Worm (Caenorhabditis elegans) whole organism, L4 larva: Measurements from ENCODE around the gene srh-211.

Source experiments
- ZK546.5 ChIP-seq, 2 experiments: sonication (generic microtip); optimal IDR thresholded peaks; 2 replicates each; lab custom pipeline; 2017; ENCODE audit warnings: missing biosample characterization in 2 of 2, missing genetic modification characterization in 2 of 2
- aha-1 ChIP-seq: fragments of 150-350 bp; peaks from one replicate; lab custom pipeline; 2014; ENCODE audit warnings: missing biosample characterization, missing genetic modification characterization
- ama-1 ChIP-seq: fragments of 150-350 bp; optimal IDR thresholded peaks from 2 replicates; lab custom pipeline; 2014; ENCODE audit warnings: inconsistent platforms, mixed read lengths
- attf-4 ChIP-seq: sonication (generic microtip); optimal IDR thresholded peaks from 3 replicates; lab custom pipeline; 2017; ENCODE audit warnings: missing biosample characterization, missing genetic modification characterization
- cey-2 ChIP-seq: sonication (generic microtip); optimal IDR thresholded peaks from 3 replicates; lab custom pipeline; 2017; ENCODE audit warnings: missing genetic modification characterization, mild to moderate bottlenecking, missing compliant biosample characterization, antibody characterized with exemption, borderline replicate concordance; ENCODE audit not compliant: insufficient read depth
- ctbp-1 ChIP-seq: fragments of 200-800 bp; sonication (Bioruptor generic); IDR thresholded peaks from 2 replicates; pipeline ENCODE4 v1.3.6; 2022; ENCODE audit warnings: missing genetic modification reagents, missing genetic modification characterization, missing compliant biosample characterization
- daf-12 ChIP-seq: fragments of 150-350 bp; optimal IDR thresholded peaks from 2 replicates; lab custom pipeline; 2014; ENCODE audit warnings: missing biosample characterization, missing genetic modification reagents, missing genetic modification characterization
- daf-16 ChIP-seq, 3 experiments: sonication (generic microtip); optimal IDR thresholded peaks; 2 replicates each; lab custom pipeline; 2016 to 2017; ENCODE audit warnings: missing genetic modification characterization in 3 of 3, missing genetic modification reagents in 3 of 3, mild to moderate bottlenecking in 2 of 3, missing compliant biosample characterization in 2 of 3, missing biosample characterization in 1 of 3, moderate library complexity in 1 of 3
- daf-19 ChIP-seq: fragments of 200-800 bp; sonication (Bioruptor generic); conservative IDR thresholded peaks from 2 replicates; pipeline ENCODE4 v1.3.6; 2022; ENCODE audit warnings: missing genetic modification characterization, missing compliant biosample characterization
- dmd-6 ChIP-seq: fragments of 200-800 bp; sonication (Bioruptor generic); IDR thresholded peaks from 2 replicates; pipeline ENCODE4 v1.3.6; 2022; ENCODE audit warnings: missing genetic modification reagents, missing genetic modification characterization, missing compliant biosample characterization
- dpl-1 ChIP-seq: fragments of 150-350 bp; optimal IDR thresholded peaks from 2 replicates; lab custom pipeline; 2014; ENCODE audit warnings: missing biosample characterization, missing genetic modification reagents, missing genetic modification characterization
- egl-43 ChIP-seq: fragments of 200-800 bp; sonication (Bioruptor generic); IDR thresholded peaks from 2 replicates; pipeline ENCODE4 v1.3.6; 2022; ENCODE audit warnings: missing genetic modification reagents, missing genetic modification characterization, missing compliant biosample characterization
- fos-1 ChIP-seq: fragments of 150-350 bp; optimal IDR thresholded peaks from 2 replicates; lab custom pipeline; 2014; ENCODE audit warnings: missing biosample characterization, missing genetic modification characterization
- gei-8 ChIP-seq: fragments of 200-800 bp; sonication (Bioruptor generic); optimal IDR thresholded peaks from 2 replicates; lab custom pipeline; 2018; ENCODE audit warnings: mild to moderate bottlenecking, missing genetic modification characterization, missing compliant biosample characterization
- hlh-11 ChIP-seq: fragments of 200-800 bp; sonication (Bioruptor generic); optimal IDR thresholded peaks from 2 replicates; lab custom pipeline; 2018; ENCODE audit warnings: mild to moderate bottlenecking, missing genetic modification characterization, missing compliant biosample characterization
- hlh-30 ChIP-seq: sonication (generic microtip); optimal IDR thresholded peaks from 2 replicates; lab custom pipeline; 2017; ENCODE audit warnings: antibody characterized with exemption, mild to moderate bottlenecking, missing genetic modification characterization, missing compliant biosample characterization; ENCODE audit not compliant: insufficient read depth
- lin-1 ChIP-seq: fragments of 200-800 bp; sonication (Bioruptor generic); IDR thresholded peaks from 2 replicates; pipeline ENCODE4 v1.3.6; 2022; ENCODE audit warnings: missing genetic modification reagents, missing genetic modification characterization, missing compliant biosample characterization
- lin-13 ChIP-seq: fragments of 150-350 bp; optimal IDR thresholded peaks from 2 replicates; lab custom pipeline; 2014; ENCODE audit warnings: missing biosample characterization, missing genetic modification reagents, missing genetic modification characterization
- lin-39 ChIP-seq: fragments of 150-350 bp; optimal IDR thresholded peaks from 2 replicates; lab custom pipeline; 2014; ENCODE audit warnings: missing biosample characterization, missing genetic modification reagents, missing genetic modification characterization
- lir-3 ChIP-seq: sonication (generic microtip); optimal IDR thresholded peaks from 2 replicates; lab custom pipeline; 2016; ENCODE audit warnings: mild to moderate bottlenecking, missing genetic modification characterization, missing compliant biosample characterization
- nhr-10 ChIP-seq: fragments of 150-350 bp; optimal IDR thresholded peaks from 2 replicates; lab custom pipeline; 2014; ENCODE audit warnings: missing biosample characterization, missing genetic modification characterization
- nhr-111 ChIP-seq: fragments of 200-800 bp; sonication (Bioruptor generic); optimal IDR thresholded peaks from 2 replicates; lab custom pipeline; 2018; ENCODE audit warnings: mild to moderate bottlenecking, missing genetic modification characterization, missing compliant biosample characterization
- nhr-28 ChIP-seq: fragments of 150-350 bp; optimal IDR thresholded peaks from 2 replicates; lab custom pipeline; 2014; ENCODE audit warnings: missing biosample characterization, missing genetic modification characterization
- nhr-48 ChIP-seq: sonication (generic microtip); optimal IDR thresholded peaks from 2 replicates; lab custom pipeline; 2016; ENCODE audit warnings: mild to moderate bottlenecking, missing genetic modification characterization, missing compliant biosample characterization
- nhr-76 ChIP-seq: fragments of 150-350 bp; optimal IDR thresholded peaks from 2 replicates; lab custom pipeline; 2014; ENCODE audit warnings: missing biosample characterization, missing genetic modification characterization
- php-3 ChIP-seq: fragments of 200-800 bp; sonication (Bioruptor generic); IDR thresholded peaks from 2 replicates; pipeline ENCODE4 v1.3.6; 2022; ENCODE audit warnings: missing genetic modification reagents, missing genetic modification characterization, missing compliant biosample characterization
- set-16 ChIP-seq: fragments of 200-800 bp; sonication (Bioruptor generic); IDR thresholded peaks from 2 replicates; pipeline ENCODE4 v1.3.6; 2022; ENCODE audit warnings: missing genetic modification reagents, missing genetic modification characterization, missing compliant biosample characterization
- spr-1 ChIP-seq: sonication (generic microtip); optimal IDR thresholded peaks from 2 replicates; lab custom pipeline; 2016; ENCODE audit warnings: mild to moderate bottlenecking, missing genetic modification characterization, missing compliant biosample characterization
- unc-130 ChIP-seq: sonication (generic microtip); optimal IDR thresholded peaks from 2 replicates; lab custom pipeline; 2016; ENCODE audit warnings: missing genetic modification reagents, missing genetic modification characterization, missing compliant biosample characterization
- vab-7 ChIP-seq: fragments of 200-800 bp; sonication (Bioruptor generic); IDR thresholded peaks from 2 replicates; pipeline ENCODE4 v1.3.6; 2022; ENCODE audit warnings: missing genetic modification reagents, missing genetic modification characterization, missing compliant biosample characterization
- zag-1 ChIP-seq: fragments of 150-350 bp; optimal IDR thresholded peaks from 2 replicates; lab custom pipeline; 2014; ENCODE audit warnings: missing biosample characterization, missing genetic modification characterization
- zip-11 ChIP-seq: fragments of 200-800 bp; sonication (Bioruptor generic); IDR thresholded peaks from 2 replicates; pipeline ENCODE4 v1.3.6; 2022; ENCODE audit warnings: missing genetic modification characterization, missing compliant biosample characterization
- ztf-11 ChIP-seq: fragments of 150-350 bp; optimal IDR thresholded peaks from 2 replicates; lab custom pipeline; 2014; ENCODE audit warnings: missing biosample characterization, missing genetic modification characterization

The srh-211 gene

ce11 chrV:4081283-4081682 lies at the start of gene srh-211:
Gene srh-211 (minus strand): TSS chrV:4081383.
- no peak for TF ChIP-seq aha-1 (tag; lab: Kevin White, UChicago)
- TF ChIP-seq php-3 (GFP tag; lab: Robert Waterston, UW): no peak
- TF ChIP-seq nhr-48 (tag; lab: Kevin White, UChicago): no peak
- TF ChIP-seq spr-1 (tag; lab: Kevin White, UChicago): no peak
- TF ChIP-seq zag-1: no peak

- TF ChIP-seq daf-12 (tag; lab: Kevin White, UChicago) (no peak), ama-1 (no peak), gei-8 (GFP tag; lab: Kevin White, UChicago) (no peak), cey-2 (no peak), lin-1 (GFP tag; lab: Robert Waterston, UW) (no peak), ztf-11 (no peak), dpl-1 (no peak)
Measured at ce11 chrV:4129604-4130003, 48.4 kb upstream of the srh-211 start, which contains the start of gene phat-4. Gene phat-4 (plus strand): TSS chrV:4129904.

ce11 chrV:4127435-4127834 lies 46.3 kb upstream of the srh-211 start, which contains the start of gene T05B4.13:
Gene T05B4.13 (minus strand): TSS chrV:4127535.
- TF ChIP-seq attf-4: no peak
- TF ChIP-seq unc-130: no peak
- no peak for TF ChIP-seq daf-16 (GFP tag; optimal IDR thresholded peaks at IDR 0.05; lab: Kevin White, UChicago)
- no peak for TF ChIP-seq daf-16 (tag; optimal IDR thresholded peaks at IDR 0.05; lab: Kevin White, UChicago)
- no peak for TF ChIP-seq aha-1 (tag; lab: Kevin White, UChicago)
- no peak for TF ChIP-seq hlh-11
- TF ChIP-seq nhr-10 (tag; lab: Kevin White, UChicago): no peak
- no peak for TF ChIP-seq zip-11 (GFP tag; lab: Robert Waterston, UW)
- no peak for TF ChIP-seq dmd-6 (GFP tag; lab: Robert Waterston, UW)
- TF ChIP-seq ZK546.5 (tag; optimal IDR thresholded peaks at IDR 0.05; lab: Kevin White, UChicago): no peak
- no peak for TF ChIP-seq lir-3 (tag; lab: Kevin White, UChicago)
- no peak for TF ChIP-seq hlh-30 (tag; lab: Kevin White, UChicago)
- no peak for TF ChIP-seq daf-19 (GFP tag; lab: Robert Waterston, UW)
- TF ChIP-seq lin-13: no peak
- TF ChIP-seq nhr-111 (GFP tag; lab: Kevin White, UChicago): no peak
- no peak for TF ChIP-seq lin-39 (tag; lab: Kevin White, UChicago)
- TF ChIP-seq zag-1: no peak
- TF ChIP-seq egl-43 (GFP tag; lab: Robert Waterston, UW): no peak
- no peak for TF ChIP-seq vab-7 (GFP tag; lab: Robert Waterston, UW)
- TF ChIP-seq nhr-48 (tag; lab: Kevin White, UChicago): no peak
- TF ChIP-seq nhr-76 (tag; lab: Kevin White, UChicago): no peak

ce11 chrV:4125552-4126084 lies 44.4 kb upstream of the srh-211 start, which contains the start of gene T05B4.12:
Gene T05B4.12 (minus strand): TSS chrV:4126034.
- TF ChIP-seq fos-1 (no peak), set-16 (GFP tag; lab: Robert Waterston, UW) (peak; percentile 68)

ce11 chrV:4122415-4122814 lies 41.2 kb upstream of the srh-211 start, which contains the start of gene phat-5:
Gene phat-5 (minus strand): TSS chrV:4122515.
- TF ChIP-seq nhr-28 (tag; lab: Kevin White, UChicago) (no peak), ctbp-1 (GFP tag; lab: Robert Waterston, UW) (no peak)
